Worm (Caenorhabditis elegans) whole organism, late embryonic: ENCODE measurements around the gene srd-49.

Experiments
- C38D4.7 ChIP-seq: fragments of 200-800 bp; sonication (Bioruptor generic); optimal IDR thresholded peaks from 2 replicates; lab custom pipeline; 2018; ENCODE audit warnings: mild to moderate bottlenecking, missing genetic modification characterization, moderate library complexity, missing compliant biosample characterization
- pha-2 ChIP-seq: sonication (generic microtip); optimal IDR thresholded peaks from 2 replicates; lab custom pipeline; 2017; ENCODE audit warnings: mild to moderate bottlenecking, missing genetic modification characterization, missing compliant biosample characterization

DNA sequence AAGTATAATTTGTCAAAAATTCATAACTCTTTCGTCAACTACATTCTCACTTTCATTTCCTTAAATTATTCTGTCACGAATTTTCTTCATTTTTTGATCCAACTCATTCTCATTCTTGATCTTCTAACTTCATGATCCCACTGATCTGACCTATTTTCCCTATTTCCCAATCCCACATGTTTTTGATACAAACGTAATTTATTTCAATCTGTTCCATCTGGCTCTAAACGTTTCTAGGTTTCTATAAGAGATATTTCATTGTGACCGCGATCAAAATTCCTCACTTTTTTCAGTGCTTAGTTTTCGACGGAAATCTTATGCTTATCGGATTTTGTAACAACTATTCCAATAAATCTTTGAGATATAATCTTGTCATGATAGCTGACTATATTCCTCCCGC is 28.8 kb upstream of the srd-49 start:
- TF ChIP-seq C38D4.7 (GFP tag; lab: Kevin White, UChicago) (no peak), pha-2 (tag; lab: Kevin White, UChicago) (no peak)
